Worm (Caenorhabditis elegans) whole organism, L3 larva: ENCODE results near the gene C05D9.4.

Source experiments
- ceh-16 ChIP-seq: sonication (generic microtip); optimal IDR thresholded peaks from 2 replicates; lab custom pipeline; 2017; ENCODE audit warnings: missing biosample characterization, missing genetic modification characterization
- elt-2 ChIP-seq: sonication (generic microtip); optimal IDR thresholded peaks from 2 replicates; lab custom pipeline; 2016; ENCODE audit warnings: missing genetic modification reagents, mild to moderate bottlenecking, missing genetic modification characterization, missing compliant biosample characterization
- fkh-10 ChIP-seq: sonication (generic microtip); optimal IDR thresholded peaks from 2 replicates; lab custom pipeline; 2017; ENCODE audit warnings: missing biosample characterization, missing genetic modification reagents, missing genetic modification characterization
- lin-15B ChIP-seq: fragments of 150-350 bp; optimal IDR thresholded peaks from 2 replicates; lab custom pipeline; 2014; ENCODE audit warnings: missing biosample characterization, missing genetic modification characterization
- nhr-77 ChIP-seq: fragments of 150-350 bp; optimal IDR thresholded peaks from 2 replicates; lab custom pipeline; 2014; ENCODE audit warnings: missing biosample characterization, missing genetic modification characterization
- pqm-1 ChIP-seq: fragments of 150-350 bp; optimal IDR thresholded peaks from 2 replicates; lab custom pipeline; 2017; ENCODE audit warnings: missing biosample characterization, missing genetic modification characterization, inconsistent platforms
- snpc-4 ChIP-seq: fragments of 150-350 bp; optimal IDR thresholded peaks from 2 replicates; lab custom pipeline; 2014; ENCODE audit warnings: missing biosample characterization, missing genetic modification characterization
- unc-39 ChIP-seq: sonication (generic microtip); optimal IDR thresholded peaks from 4 replicates; lab custom pipeline; 2017; ENCODE audit warnings: missing biosample characterization, missing genetic modification characterization
- unc-62 ChIP-seq: fragments of 150-350 bp; sonication (generic microtip); optimal IDR thresholded peaks from 4 replicates; lab custom pipeline; 2014; ENCODE audit warnings: missing biosample characterization, missing genetic modification reagents, missing genetic modification characterization
- zag-1 ChIP-seq: fragments of 150-350 bp; optimal IDR thresholded peaks from 2 replicates; lab custom pipeline; 2014; ENCODE audit warnings: missing biosample characterization, missing genetic modification characterization

DNA sequence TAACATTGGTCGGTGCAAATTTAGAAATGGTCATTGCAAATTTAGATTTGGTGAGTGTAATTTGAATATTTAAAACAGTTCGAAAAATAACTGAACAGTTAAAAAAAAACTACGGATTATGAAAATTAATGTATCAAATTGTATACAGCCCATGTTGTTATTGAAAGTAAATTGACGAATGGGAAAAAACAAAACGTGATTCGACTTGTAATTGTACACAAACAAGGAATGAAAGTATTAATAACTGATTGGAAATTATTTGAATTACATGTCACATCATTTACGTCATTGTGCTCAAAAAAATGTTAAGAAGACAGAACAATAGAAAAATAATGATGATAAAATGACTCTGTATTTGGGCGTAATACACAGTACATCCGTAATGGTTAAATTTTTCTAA is 13.5 kb upstream of the C05D9.4 start:
- TF ChIP-seq ceh-16 (tag; lab: Kevin White, UChicago) (no peak), elt-2 (tag; lab: Kevin White, UChicago) (peak; percentile 18), fkh-10 (GFP tag; lab: Kevin White, UChicago) (no peak), snpc-4 (tag; lab: Kevin White, UChicago) (no peak), unc-39 (no peak), nhr-77 (tag; lab: Kevin White, UChicago) (no peak), unc-62 (GFP tag; lab: Kevin White, UChicago) (no peak), zag-1 (no peak), pqm-1 (peak; percentile 12), lin-15B (tag; lab: Kevin White, UChicago) (no peak)
